Worm (Caenorhabditis elegans) whole organism, L3 larva: ENCODE measurements around the gene K03B4.1.

ENCODE experiments used
- R02D3.7 ChIP-seq: fragments of 150-350 bp; optimal IDR thresholded peaks from 2 replicates; lab custom pipeline; 2014; ENCODE audit warnings: missing biosample characterization, missing genetic modification characterization
- ZK546.5 ChIP-seq: sonication (generic microtip); optimal IDR thresholded peaks from 2 replicates; lab custom pipeline; 2017; ENCODE audit warnings: missing biosample characterization, missing genetic modification characterization
- ama-1 ChIP-seq: fragments of 150-350 bp; optimal IDR thresholded peaks from 2 replicates; lab custom pipeline; 2018
- ceh-16 ChIP-seq: sonication (generic microtip); optimal IDR thresholded peaks from 2 replicates; lab custom pipeline; 2017; ENCODE audit warnings: missing biosample characterization, missing genetic modification characterization
- ceh-28 ChIP-seq: fragments of 150-350 bp; optimal IDR thresholded peaks from 2 replicates; lab custom pipeline; 2014; ENCODE audit warnings: missing biosample characterization, missing genetic modification reagents, missing genetic modification characterization
- ceh-9 ChIP-seq: sonication (generic microtip); optimal IDR thresholded peaks from 2 replicates; lab custom pipeline; 2018; ENCODE audit warnings: missing biosample characterization, missing genetic modification characterization
- daf-12 ChIP-seq: fragments of 150-350 bp; optimal IDR thresholded peaks from 2 replicates; lab custom pipeline; 2014; ENCODE audit warnings: missing biosample characterization, missing genetic modification reagents, missing genetic modification characterization
- egl-27 ChIP-seq: sonication (generic microtip); optimal IDR thresholded peaks from 4 replicates; lab custom pipeline; 2017; ENCODE audit warnings: missing biosample characterization, missing genetic modification reagents, missing genetic modification characterization
- egl-5 ChIP-seq: fragments of 150-350 bp; optimal IDR thresholded peaks from 2 replicates; lab custom pipeline; 2017; ENCODE audit warnings: missing biosample characterization, missing genetic modification reagents, missing genetic modification characterization, inconsistent platforms
- elt-1 ChIP-seq: fragments of 150-350 bp; optimal IDR thresholded peaks from 2 replicates; lab custom pipeline; 2014; ENCODE audit warnings: missing biosample characterization, missing genetic modification characterization
- elt-2 ChIP-seq: sonication (generic microtip); optimal IDR thresholded peaks from 2 replicates; lab custom pipeline; 2016; ENCODE audit warnings: missing genetic modification reagents, mild to moderate bottlenecking, missing genetic modification characterization, missing compliant biosample characterization
- fkh-10 ChIP-seq: sonication (generic microtip); optimal IDR thresholded peaks from 2 replicates; lab custom pipeline; 2017; ENCODE audit warnings: missing biosample characterization, missing genetic modification reagents, missing genetic modification characterization
- fkh-2 ChIP-seq: fragments of 150-350 bp; optimal IDR thresholded peaks from 2 replicates; lab custom pipeline; 2014; ENCODE audit warnings: missing biosample characterization, missing genetic modification reagents, missing genetic modification characterization
- fos-1 ChIP-seq: fragments of 150-350 bp; optimal IDR thresholded peaks from 2 replicates; lab custom pipeline; 2014; ENCODE audit warnings: missing biosample characterization, missing genetic modification characterization
- hmg-11 ChIP-seq: sonication (generic microtip); optimal IDR thresholded peaks from 2 replicates; lab custom pipeline; 2016; ENCODE audit warnings: missing genetic modification characterization, missing compliant biosample characterization
- jun-1 ChIP-seq: fragments of 150-350 bp; optimal IDR thresholded peaks from 2 replicates; lab custom pipeline; 2014; ENCODE audit warnings: missing biosample characterization, missing genetic modification reagents, missing genetic modification characterization
- lin-15B ChIP-seq: fragments of 150-350 bp; optimal IDR thresholded peaks from 2 replicates; lab custom pipeline; 2014; ENCODE audit warnings: missing biosample characterization, missing genetic modification characterization
- lin-39 ChIP-seq: fragments of 150-350 bp; optimal IDR thresholded peaks from 2 replicates; lab custom pipeline; 2018; ENCODE audit warnings: missing biosample characterization, missing genetic modification reagents, missing genetic modification characterization
- lsy-12 ChIP-seq: sonication (generic microtip); optimal IDR thresholded peaks from 2 replicates; lab custom pipeline; 2016; ENCODE audit warnings: mild to moderate bottlenecking, missing genetic modification characterization, missing compliant biosample characterization
- mdl-1 ChIP-seq: fragments of 150-350 bp; optimal IDR thresholded peaks from 2 replicates; lab custom pipeline; 2014; ENCODE audit warnings: missing biosample characterization, missing genetic modification characterization
- mml-1 ChIP-seq: fragments of 150-350 bp; sonication (generic microtip); optimal IDR thresholded peaks from 3 replicates; lab custom pipeline; 2014; ENCODE audit warnings: missing biosample characterization, missing genetic modification characterization
- nfya-1 ChIP-seq: sonication (generic microtip); optimal IDR thresholded peaks from 2 replicates; lab custom pipeline; 2017; ENCODE audit warnings: missing genetic modification characterization, mild to moderate bottlenecking, missing compliant biosample characterization, antibody characterized with exemption, moderate library complexity; ENCODE audit not compliant: insufficient read depth
- nhr-23 ChIP-seq: fragments of 150-350 bp; optimal IDR thresholded peaks from 2 replicates; lab custom pipeline; 2014; ENCODE audit warnings: missing biosample characterization, missing genetic modification reagents, missing genetic modification characterization
- nhr-237 ChIP-seq: fragments of 150-350 bp; optimal IDR thresholded peaks from 2 replicates; lab custom pipeline; 2014; ENCODE audit warnings: missing biosample characterization, missing genetic modification characterization
- nhr-25 ChIP-seq: sonication (generic microtip); optimal IDR thresholded peaks from 2 replicates; lab custom pipeline; 2017; ENCODE audit warnings: missing biosample characterization, missing genetic modification characterization
- nhr-28 ChIP-seq: fragments of 150-350 bp; optimal IDR thresholded peaks from 2 replicates; lab custom pipeline; 2014; ENCODE audit warnings: missing biosample characterization, missing genetic modification characterization
- nhr-67 ChIP-seq: fragments of 150-350 bp; optimal IDR thresholded peaks from 2 replicates; lab custom pipeline; 2014; ENCODE audit warnings: missing biosample characterization, missing genetic modification characterization
- nhr-76 ChIP-seq: fragments of 150-350 bp; sonication (generic microtip); optimal IDR thresholded peaks from 5 replicates; lab custom pipeline; 2014; ENCODE audit warnings: missing biosample characterization, missing genetic modification characterization
- nhr-77 ChIP-seq: fragments of 150-350 bp; optimal IDR thresholded peaks from 2 replicates; lab custom pipeline; 2014; ENCODE audit warnings: missing biosample characterization, missing genetic modification characterization
- pha-4 ChIP-seq: fragments of 150-350 bp; optimal IDR thresholded peaks from 2 replicates; lab custom pipeline; 2014; ENCODE audit warnings: missing biosample characterization, missing genetic modification reagents, missing genetic modification characterization
- sea-2 ChIP-seq: fragments of 150-350 bp; sonication (generic microtip); optimal IDR thresholded peaks from 4 replicates; lab custom pipeline; 2014; ENCODE audit warnings: missing biosample characterization, missing genetic modification reagents, missing genetic modification characterization
- snpc-4 ChIP-seq: fragments of 150-350 bp; optimal IDR thresholded peaks from 2 replicates; lab custom pipeline; 2014; ENCODE audit warnings: missing biosample characterization, missing genetic modification characterization
- tbx-2 ChIP-seq: sonication (generic microtip); optimal IDR thresholded peaks from 2 replicates; lab custom pipeline; 2016; ENCODE audit warnings: mild to moderate bottlenecking, missing genetic modification characterization, missing compliant biosample characterization
- unc-39 ChIP-seq: sonication (generic microtip); optimal IDR thresholded peaks from 4 replicates; lab custom pipeline; 2017; ENCODE audit warnings: missing biosample characterization, missing genetic modification characterization
- unc-62 ChIP-seq: fragments of 150-350 bp; sonication (generic microtip); optimal IDR thresholded peaks from 4 replicates; lab custom pipeline; 2014; ENCODE audit warnings: missing biosample characterization, missing genetic modification reagents, missing genetic modification characterization
- ztf-11 ChIP-seq: fragments of 150-350 bp; optimal IDR thresholded peaks from 2 replicates; lab custom pipeline; 2014; ENCODE audit warnings: missing biosample characterization, missing genetic modification characterization

K03B4.1 gene

DNA sequence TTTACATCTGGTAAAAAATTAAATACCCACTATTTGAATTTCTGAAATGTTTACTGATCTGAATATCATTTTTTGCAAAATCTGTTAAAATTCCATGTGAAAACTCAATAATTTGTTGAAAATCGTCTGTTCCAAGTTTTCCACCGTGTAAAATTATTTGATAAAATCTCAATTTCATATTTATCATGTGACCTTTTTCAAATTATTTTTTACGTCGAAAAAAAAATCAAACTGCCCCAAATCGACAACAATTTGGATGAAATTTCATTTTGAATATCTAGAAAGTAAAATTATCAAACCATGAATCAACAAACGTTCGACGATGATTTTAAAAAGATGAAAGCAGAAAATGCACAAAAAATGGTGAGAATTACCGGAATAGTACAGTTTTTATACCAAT, 34.0 kb upstream of the K03B4.1 start, which contains the start of gene F41F3.9:
F41F3.9 (plus strand) TSS at position 301 of the 400 bp plus-strand sequence.
- TF ChIP-seq nhr-237 (tag; lab: Kevin White, UChicago) (no peak), mdl-1 (tag; lab: Kevin White, UChicago) (no peak), egl-27 (tag; lab: Kevin White, UChicago) (no peak), nhr-23 (tag; lab: Kevin White, UChicago) (no peak), lin-15B (tag; lab: Kevin White, UChicago) (no peak)

DNA sequence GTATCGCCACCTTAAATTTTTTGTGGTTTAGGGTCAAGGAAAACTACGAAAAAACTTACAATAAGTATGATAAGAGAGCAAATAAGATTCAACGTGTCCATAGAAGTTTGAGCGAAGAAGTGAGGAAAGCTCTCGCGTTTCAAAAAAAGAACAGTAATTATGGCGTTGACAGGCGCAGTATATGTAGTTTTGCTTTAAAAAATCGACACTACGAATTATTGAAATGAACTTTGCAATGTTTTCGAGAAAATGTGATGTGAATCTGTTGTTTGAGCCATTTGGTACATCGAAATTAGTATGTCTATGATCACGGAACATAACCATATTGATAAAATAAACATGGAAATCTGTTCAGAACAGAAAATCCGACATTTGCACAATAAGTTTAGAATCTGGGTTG, 26.7 kb upstream of the K03B4.1 start, which contains the start of gene srx-74:
srx-74 (minus strand) TSS at position 101 of the 400 bp plus-strand sequence.
- TF ChIP-seq ama-1 (no peak), mdl-1 (tag; lab: Kevin White, UChicago) (no peak), nhr-237 (tag; lab: Kevin White, UChicago) (no peak), ceh-28 (tag; lab: Kevin White, UChicago) (no peak), unc-39 (no peak), R02D3.7 (tag; lab: Kevin White, UChicago) (no peak), ztf-11 (tag; lab: Kevin White, UChicago) (no peak), jun-1 (tag; lab: Kevin White, UChicago) (no peak), tbx-2 (tag; lab: Kevin White, UChicago) (no peak)

DNA sequence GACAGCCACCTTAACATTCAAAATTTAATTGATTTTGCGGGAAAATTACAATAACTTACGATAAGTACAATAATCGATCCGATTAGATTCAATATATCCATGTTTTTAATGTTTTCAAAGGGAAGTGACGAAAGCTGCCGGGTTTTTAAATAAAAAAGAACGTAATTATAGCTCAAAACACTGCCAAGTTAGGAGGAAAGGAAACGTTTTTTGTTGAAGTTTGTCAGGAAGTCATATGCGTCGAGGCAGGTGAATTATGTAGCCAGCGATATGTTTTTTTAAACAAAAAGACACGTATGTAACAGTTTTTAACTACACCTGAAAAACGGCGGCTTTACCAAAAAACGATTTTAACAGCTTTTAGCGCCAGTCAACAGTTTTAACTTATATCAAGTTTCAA, 23.5 kb upstream of the K03B4.1 start, which contains the start of gene srx-73:
srx-73 (minus strand) TSS at position 101 of the 400 bp plus-strand sequence.
- TF ChIP-seq pha-4 (tag; lab: Kevin White, UChicago) = no peak
- TF ChIP-seq nhr-25 (tag; lab: Kevin White, UChicago) = no peak
- no peak for TF ChIP-seq ceh-16
- TF ChIP-seq egl-5 (tag; lab: Kevin White, UChicago) = no peak
- TF ChIP-seq snpc-4 (tag; lab: Kevin White, UChicago) = no peak
- no peak for TF ChIP-seq daf-12
- no peak for TF ChIP-seq mdl-1 (tag; lab: Kevin White, UChicago)
- TF ChIP-seq nfya-1 (tag; lab: Kevin White, UChicago) = no peak
- no peak for TF ChIP-seq ceh-9 (tag; lab: Kevin White, UChicago)
- no peak for TF ChIP-seq fkh-2 (tag; lab: Kevin White, UChicago)
- TF ChIP-seq sea-2 (GFP tag; lab: Kevin White, UChicago) = no peak
- TF ChIP-seq jun-1 (tag; lab: Kevin White, UChicago) = no peak
- TF ChIP-seq elt-1 (tag; lab: Kevin White, UChicago) = no peak
- no peak for TF ChIP-seq mml-1 (tag; lab: Kevin White, UChicago)
- no peak for TF ChIP-seq fkh-10 (GFP tag; lab: Kevin White, UChicago)
- no peak for TF ChIP-seq nhr-237 (tag; lab: Kevin White, UChicago)
- no peak for TF ChIP-seq nhr-76

DNA sequence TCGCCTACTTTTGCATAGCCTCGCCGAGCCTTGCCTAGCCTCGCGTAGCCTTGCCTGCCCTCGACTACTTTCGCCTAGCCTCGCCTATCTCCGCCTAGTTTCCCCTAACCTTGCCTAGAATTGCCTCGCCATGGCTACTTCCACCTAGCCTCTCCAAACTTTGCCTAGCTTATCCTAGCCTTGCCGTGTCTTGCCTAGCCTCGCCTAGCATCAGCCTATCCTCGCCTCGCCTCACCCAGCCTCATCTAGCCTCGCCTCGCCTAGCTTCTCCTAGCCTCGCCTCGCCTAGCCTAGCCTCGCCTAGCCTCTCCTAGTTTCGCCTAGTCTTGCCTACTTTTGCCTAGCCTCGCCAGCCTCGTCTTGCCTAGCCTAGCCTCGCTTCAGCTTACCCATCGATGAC, 22.1 kb upstream of the K03B4.1 start:
- no peak for TF ChIP-seq ceh-16
- TF ChIP-seq mml-1 (tag; lab: Kevin White, UChicago) = no peak
- no peak for TF ChIP-seq ZK546.5 (tag; lab: Kevin White, UChicago)
- TF ChIP-seq lsy-12 = no peak
- no peak for TF ChIP-seq fkh-2 (tag; lab: Kevin White, UChicago)
- TF ChIP-seq nhr-67 (tag; lab: Kevin White, UChicago) = no peak
- no peak for TF ChIP-seq unc-62 (GFP tag; lab: Kevin White, UChicago)
- no peak for TF ChIP-seq nhr-77 (tag; lab: Kevin White, UChicago)

DNA sequence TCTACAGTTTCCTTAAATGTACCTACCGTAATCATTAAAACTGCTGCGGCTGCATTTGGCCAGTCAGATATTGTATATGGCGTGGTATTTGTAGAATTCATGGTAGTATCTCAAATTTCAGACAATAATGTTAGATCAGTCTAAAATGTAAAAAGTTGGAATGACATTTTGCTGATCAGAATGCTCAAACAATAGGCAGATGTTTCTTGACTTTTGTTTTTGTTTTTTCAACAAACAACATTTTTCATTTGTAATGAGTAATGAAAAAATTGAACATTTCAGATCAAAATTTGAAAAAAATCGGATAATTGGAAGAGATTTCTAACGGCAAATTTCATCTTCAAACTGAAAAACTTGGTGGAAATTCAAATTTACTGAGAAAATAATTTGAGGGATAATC, 20.5 kb upstream of the K03B4.1 start, which contains the start of gene srx-77:
srx-77 (minus strand) TSS at position 101 of the 400 bp plus-strand sequence.
- TF ChIP-seq ceh-9 (tag; lab: Kevin White, UChicago) (no peak), unc-39 (no peak), nhr-28 (no peak), mml-1 (tag; lab: Kevin White, UChicago) (no peak), nhr-77 (tag; lab: Kevin White, UChicago) (no peak), nhr-76 (no peak), fkh-2 (tag; lab: Kevin White, UChicago) (no peak), elt-2 (tag; lab: Kevin White, UChicago) (no peak), hmg-11 (no peak), fos-1 (no peak), sea-2 (GFP tag; lab: Kevin White, UChicago) (no peak), pha-4 (tag; lab: Kevin White, UChicago) (no peak), lin-39 (tag; lab: Kevin White, UChicago) (no peak), unc-62 (GFP tag; lab: Kevin White, UChicago) (no peak), tbx-2 (tag; lab: Kevin White, UChicago) (no peak)
- TF ChIP-seq, all 47 proteins: peak for 0
